Worm (Caenorhabditis elegans): ENCODE data around the gene T15B7.1.

T15B7.1 gene

ce11 chrV:6839008-6839407 is 3.5 kb upstream of the T15B7.1 start, which contains the start of gene hpo-8 (continued):
- TF ChIP-seq unc-62 (GFP tag; optimal IDR thresholded peaks at IDR 0.05 in 1 of 2) (no peak), unc-62 (tag; optimal IDR thresholded peaks at IDR 0.05) (no peak), nhr-28 (tag; optimal IDR thresholded peaks at IDR 0.05) (peak; percentile 56), lim-7 (GFP tag; IDR thresholded peaks at IDR 0.05) (no peak)

- TF ChIP-seq R02D3.7 (tag; optimal IDR thresholded peaks at IDR 0.05), result no peak
- TF ChIP-seq aha-1 (tag), result peak; percentile 82
Measured at ce11 chrV:6846507-6846906, 4.0 kb downstream of the T15B7.1 start, which contains the start of gene lgc-54. Gene lgc-54 (minus strand): TSS chrV:6846607.

- no peak for TF ChIP-seq ceh-82 (tag; optimal IDR thresholded peaks at IDR 0.05)
- TF ChIP-seq lin-39 (tag; optimal IDR thresholded peaks at IDR 0.05), result no peak
- TF ChIP-seq nhr-76 (tag; optimal IDR thresholded peaks at IDR 0.05), result no peak
- TF ChIP-seq duxl-1 (tag; optimal IDR thresholded peaks at IDR 0.05; ENCODE audit: poor library complexity), result no peak
- TF ChIP-seq zip-2 (tag; optimal IDR thresholded peaks at IDR 0.05), result no peak
- no peak for TF ChIP-seq dmd-6 (GFP tag; IDR thresholded peaks at IDR 0.05)
- TF ChIP-seq nhr-28 (tag; optimal IDR thresholded peaks at IDR 0.05), result no peak
- TF ChIP-seq F49E8.2 (tag; optimal IDR thresholded peaks at IDR 0.05; ENCODE audit: borderline replicate concordance), result no peak
- no peak for TF ChIP-seq nhr-48 (tag; optimal IDR thresholded peaks at IDR 0.05)
- TF ChIP-seq fkh-10 (GFP tag; optimal IDR thresholded peaks at IDR 0.05), result no peak
- no peak for TF ChIP-seq pha-4 (GFP tag; IDR thresholded peaks at IDR 0.05)
- TF ChIP-seq pha-4 (tag; optimal IDR thresholded peaks at IDR 0.05), result no peak
- no peak for TF ChIP-seq F37D6.2 (tag; optimal IDR thresholded peaks at IDR 0.05)
- TF ChIP-seq hlh-11 (tag; optimal IDR thresholded peaks at IDR 0.05), result no peak
- no peak for TF ChIP-seq F10B5.3 (tag; optimal IDR thresholded peaks at IDR 0.05)
- TF ChIP-seq lim-7 (GFP tag; IDR thresholded peaks at IDR 0.05), result no peak
- TF ChIP-seq snpc-4 (tag; optimal IDR thresholded peaks at IDR 0.05), result no peak
Measured at ce11 chrV:6854711-6855110, 12.2 kb downstream of the T15B7.1 start, which contains the start of gene gpa-10. Gene gpa-10 (minus strand): TSS chrV:6854811.

ce11 chrV:6870004-6870403 is 27.5 kb downstream of the T15B7.1 start, which contains the start of gene frpr-18:
Gene frpr-18 (plus strand): TSS chrV:6870304.
- TF ChIP-seq ztf-7 (tag; optimal IDR thresholded peaks at IDR 0.05) (no peak), nhr-6 (tag; optimal IDR thresholded peaks at IDR 0.05) (no peak), pha-4 (GFP tag; IDR thresholded peaks at IDR 0.05) (no peak), pha-4 (tag; optimal IDR thresholded peaks at IDR 0.05) (no peak), dmd-9 (GFP tag; IDR thresholded peaks at IDR 0.05) (no peak)

- TF ChIP-seq D1046.2 (GFP tag; IDR thresholded peaks at IDR 0.05) (no peak), aha-1 (tag) (peak; percentile 26), R02D3.7 (tag; optimal IDR thresholded peaks at IDR 0.05) (no peak), hmg-1.1 (GFP tag; IDR thresholded peaks at IDR 0.05) (0 out of 2 replicates have a peak, but pooled peaks have one; percentile 18), unc-62 (GFP tag; optimal IDR thresholded peaks at IDR 0.05 in 1 of 2) (peak in 1 of 2 experiments; percentile 9), unc-62 (tag; optimal IDR thresholded peaks at IDR 0.05) (no peak)
Measured at ce11 chrV:6874735-6875134, 32.2 kb downstream of the T15B7.1 start.

ce11 chrV:6875795-6876194 is 33.3 kb downstream of the T15B7.1 start:
- TF ChIP-seq nhr-10 (tag; optimal IDR thresholded peaks at IDR 0.05), result no peak
- TF ChIP-seq madf-9 (GFP tag; conservative IDR thresholded peaks at IDR 0.05), result no peak
- TF ChIP-seq madf-5 (GFP tag; IDR thresholded peaks at IDR 0.05), result no peak
- no peak for TF ChIP-seq zip-2 (tag; optimal IDR thresholded peaks at IDR 0.05)
- no peak for TF ChIP-seq zfp-2 (tag; optimal IDR thresholded peaks at IDR 0.05)
- no peak for TF ChIP-seq mxl-2 (GFP tag; conservative IDR thresholded peaks at IDR 0.05)
- TF ChIP-seq unc-130 (GFP tag; optimal IDR thresholded peaks at IDR 0.05), result no peak
- TF ChIP-seq ZK337.2 (GFP tag; IDR thresholded peaks at IDR 0.05), result no peak
- no peak for TF ChIP-seq mdt-29 (GFP tag; IDR thresholded peaks at IDR 0.05)
- TF ChIP-seq nhr-28 (tag; optimal IDR thresholded peaks at IDR 0.05), result no peak
- no peak for TF ChIP-seq Y75B8A.6 (GFP tag; IDR thresholded peaks at IDR 0.05)
- TF ChIP-seq snpc-1.2 (GFP tag; IDR thresholded peaks at IDR 0.05), result no peak
- no peak for TF ChIP-seq ceh-82 (tag; optimal IDR thresholded peaks at IDR 0.05)
- TF ChIP-seq zag-1 (tag; optimal IDR thresholded peaks at IDR 0.05), result no peak
- no peak for TF ChIP-seq dmd-8 (GFP tag; IDR thresholded peaks at IDR 0.05)
- no peak for TF ChIP-seq hif-1 (tag; optimal IDR thresholded peaks at IDR 0.05)
